Fruit fly (Drosophila melanogaster) whole organism, embryonic: ENCODE results near the gene CG16736.

Experiments used
- Awh ChIP-seq: fragments of 200-800 bp; sonication (Bioruptor generic); IDR thresholded peaks from 2 replicates; pipeline ENCODE4, ENCODE4 v1.3.6; 2022; ENCODE audit warnings: missing biosample characterization, missing genetic modification characterization
- Blimp-1 ChIP-seq: fragments of 200-800 bp; sonication (Bioruptor generic); optimal IDR thresholded peaks from 3 replicates; lab custom pipeline; 2018; ENCODE audit warnings: missing biosample characterization, missing genetic modification characterization, mild to moderate bottlenecking, moderate library complexity, missing genetic modification reagents
- CG10462 ChIP-seq: fragments of 200-800 bp; sonication (Bioruptor generic); optimal IDR thresholded peaks from 2 replicates; lab custom pipeline; 2016; ENCODE audit warnings: missing biosample characterization, missing genetic modification characterization
- CG12299 ChIP-seq: fragments of 200-800 bp; sonication (Bioruptor generic); optimal IDR thresholded peaks from 2 replicates; lab custom pipeline; 2018; ENCODE audit warnings: missing biosample characterization, mild to moderate bottlenecking, missing genetic modification characterization
- CG1233 ChIP-seq: fragments of 200-800 bp; sonication (Bioruptor generic); optimal IDR thresholded peaks from 4 replicates; lab custom pipeline; 2018; ENCODE audit warnings: missing biosample characterization, mild to moderate bottlenecking, missing genetic modification characterization
- CG12744 ChIP-seq: fragments of 200-800 bp; sonication (Bioruptor generic); optimal IDR thresholded peaks from 2 replicates; lab custom pipeline; 2016; ENCODE audit warnings: missing biosample characterization, missing genetic modification characterization
- CG13296 ChIP-seq: fragments of 200-800 bp; sonication (Bioruptor generic); optimal IDR thresholded peaks from 3 replicates; lab custom pipeline; 2018; ENCODE audit warnings: missing biosample characterization, mild to moderate bottlenecking, missing genetic modification characterization
- CG14050 ChIP-seq: fragments of 200-800 bp; sonication (Bioruptor generic); IDR thresholded peaks from 3 replicates; pipeline ENCODE4 v1.3.6; 2022; ENCODE audit warnings: missing biosample characterization, missing genetic modification characterization
- CG15601 ChIP-seq: fragments of 200-800 bp; sonication (Bioruptor generic); optimal IDR thresholded peaks from 3 replicates; lab custom pipeline; 2019; ENCODE audit warnings: missing biosample characterization, mild to moderate bottlenecking, missing genetic modification characterization, moderate library complexity
- CG1602 ChIP-seq: fragments of 200-800 bp; sonication (Bioruptor generic); optimal IDR thresholded peaks from 3 replicates; lab custom pipeline; 2016; ENCODE audit warnings: missing biosample characterization, missing genetic modification characterization
- CG2129 ChIP-seq: fragments of 200-800 bp; sonication (Bioruptor generic); IDR thresholded peaks from 2 replicates; pipeline ENCODE4 v1.3.6; 2022; ENCODE audit warnings: missing biosample characterization, missing genetic modification characterization; ENCODE audit not compliant: partially characterized antibody
- CG3407 ChIP-seq: fragments of 200-800 bp; sonication (Bioruptor generic); optimal IDR thresholded peaks from 2 replicates; lab custom pipeline; 2018; ENCODE audit warnings: missing biosample characterization, mild to moderate bottlenecking, missing genetic modification characterization
- CG34376 ChIP-seq: fragments of 200-800 bp; sonication (Bioruptor generic); optimal IDR thresholded peaks from 2 replicates; lab custom pipeline; 2018; ENCODE audit warnings: missing biosample characterization, mild to moderate bottlenecking, missing genetic modification characterization
- CG7745 ChIP-seq: fragments of 200-800 bp; sonication (Bioruptor generic); optimal IDR thresholded peaks from 2 replicates; lab custom pipeline; 2018; ENCODE audit warnings: missing biosample characterization, mild to moderate bottlenecking, missing genetic modification characterization, moderate library complexity
- CG8290 ChIP-seq, 3 experiments: fragments of 200-800 bp; sonication (Bioruptor generic); optimal IDR thresholded peaks; 2 replicates each; lab custom pipeline; 2016 to 2019; ENCODE audit warnings: missing biosample characterization in 3 of 3, missing genetic modification characterization in 3 of 3, mild to moderate bottlenecking in 2 of 3, moderate library complexity in 1 of 3
- Chrac-16 ChIP-seq: fragments of 200-800 bp; sonication (Bioruptor generic); optimal IDR thresholded peaks from 3 replicates; lab custom pipeline; 2016; ENCODE audit warnings: missing biosample characterization, missing genetic modification characterization
- Dek ChIP-seq: fragments of 200-800 bp; sonication (Bioruptor generic); optimal IDR thresholded peaks from 3 replicates; lab custom pipeline; 2019; ENCODE audit warnings: missing biosample characterization, mild to moderate bottlenecking, missing genetic modification characterization, moderate library complexity
- Dip2 ChIP-seq: fragments of 200-800 bp; sonication (Bioruptor generic); IDR thresholded peaks from 2 replicates; pipeline ENCODE4 v1.3.6; 2022; ENCODE audit warnings: missing biosample characterization, missing genetic modification characterization
- Gsc ChIP-seq: fragments of 200-800 bp; sonication (Bioruptor generic); IDR thresholded peaks from 2 replicates; pipeline ENCODE4 v1.3.6; 2022; ENCODE audit warnings: missing biosample characterization, missing genetic modification characterization
- Gug ChIP-seq: fragments of 200-800 bp; sonication (Bioruptor generic); IDR thresholded peaks from 4 replicates; pipeline ENCODE4 v1.3.6; 2022; ENCODE audit warnings: missing biosample characterization, missing genetic modification characterization
- HLH3B ChIP-seq: fragments of 200-800 bp; sonication (Bioruptor generic); IDR thresholded peaks from 2 replicates; pipeline ENCODE4 v1.3.6; 2022; ENCODE audit warnings: missing biosample characterization, missing genetic modification characterization
- HLH4C ChIP-seq: fragments of 200-800 bp; sonication (Bioruptor generic); IDR thresholded peaks from 3 replicates; pipeline ENCODE4 v1.3.6; 2022; ENCODE audit warnings: missing biosample characterization, missing genetic modification characterization; ENCODE audit not compliant: partially characterized antibody
- Hr3 ChIP-seq: fragments of 200-800 bp; sonication (Bioruptor generic); optimal IDR thresholded peaks from 3 replicates; lab custom pipeline; 2016; ENCODE audit warnings: missing biosample characterization, missing genetic modification characterization
- MBD-R2 ChIP-seq: fragments of 200-800 bp; sonication (Bioruptor generic); IDR thresholded peaks from 2 replicates; pipeline ENCODE4 v1.3.6; 2022; ENCODE audit warnings: missing biosample characterization, missing genetic modification characterization
- Mad ChIP-seq: fragments of 200-800 bp; sonication (Bioruptor generic); optimal IDR thresholded peaks from 2 replicates; lab custom pipeline; 2016; ENCODE audit warnings: missing biosample characterization, missing genetic modification characterization
- Ravus ChIP-seq: fragments of 200-800 bp; sonication (Bioruptor generic); IDR thresholded peaks from 2 replicates; pipeline ENCODE4 v1.3.6; 2022; ENCODE audit warnings: missing biosample characterization, missing genetic modification characterization
- Scr ChIP-seq: fragments of 200-800 bp; sonication (Bioruptor generic); IDR thresholded peaks from 2 replicates; pipeline ENCODE4 v1.3.6; 2022; ENCODE audit warnings: missing biosample characterization, missing genetic modification characterization; ENCODE audit not compliant: partially characterized antibody
- Sin3A ChIP-seq: fragments of >200 bp; optimal IDR thresholded peaks from 2 replicates; lab custom pipeline; 2018
- TFAM ChIP-seq: fragments of 200-800 bp; sonication (Bioruptor generic); optimal IDR thresholded peaks from 2 replicates; lab custom pipeline; 2017; ENCODE audit warnings: missing biosample characterization, missing genetic modification characterization, inconsistent platforms
- Usf ChIP-seq: fragments of 200-800 bp; sonication (Bioruptor generic); optimal IDR thresholded peaks from 2 replicates; lab custom pipeline; 2017; ENCODE audit warnings: missing genotype, missing biosample characterization, missing genetic modification characterization
- Xbp1 ChIP-seq: fragments of 200-800 bp; sonication (Bioruptor generic); optimal IDR thresholded peaks from 3 replicates; lab custom pipeline; 2016; ENCODE audit warnings: missing biosample characterization, mild to moderate bottlenecking, missing genetic modification characterization
- bbx ChIP-seq: fragments of 200-800 bp; sonication (Bioruptor generic); IDR thresholded peaks from 2 replicates; pipeline ENCODE4 v1.3.6; 2022; ENCODE audit warnings: missing biosample characterization, missing genetic modification characterization; ENCODE audit not compliant: partially characterized antibody
- chinmo ChIP-seq: fragments of 200-800 bp; sonication (Bioruptor generic); IDR thresholded peaks from 4 replicates; pipeline ENCODE4 v1.3.6; 2022; ENCODE audit warnings: missing biosample characterization, missing genetic modification characterization; ENCODE audit not compliant: partially characterized antibody
- dmrt11E ChIP-seq: fragments of 200-800 bp; sonication (Bioruptor generic); optimal IDR thresholded peaks from 3 replicates; lab custom pipeline; 2018; ENCODE audit warnings: missing biosample characterization, mild to moderate bottlenecking, missing genetic modification characterization, moderate library complexity
- emc ChIP-seq: fragments of 200-800 bp; sonication (Bioruptor generic); optimal IDR thresholded peaks from 2 replicates; lab custom pipeline; 2016; ENCODE audit warnings: missing biosample characterization, missing genetic modification characterization
- fd102C ChIP-seq: fragments of 200-800 bp; sonication (Bioruptor generic); optimal IDR thresholded peaks from 2 replicates; lab custom pipeline; 2018; ENCODE audit warnings: missing biosample characterization, mild to moderate bottlenecking, missing genetic modification characterization, moderate library complexity
- gce ChIP-seq: fragments of 200-800 bp; sonication (Bioruptor generic); IDR thresholded peaks from 3 replicates; pipeline ENCODE4 v1.3.6; 2022; ENCODE audit warnings: missing biosample characterization, missing genetic modification characterization
- h ChIP-seq: fragments of >200 bp; optimal IDR thresholded peaks from 2 replicates; lab custom pipeline; 2017
- hb ChIP-seq: fragments of 200-800 bp; sonication (Bioruptor generic); IDR thresholded peaks from 3 replicates; pipeline ENCODE4 v1.3.6; 2022; ENCODE audit warnings: missing biosample characterization, missing genetic modification characterization; ENCODE audit not compliant: partially characterized antibody
- her ChIP-seq: fragments of 200-800 bp; sonication (Bioruptor generic); optimal IDR thresholded peaks from 2 replicates; lab custom pipeline; 2016; ENCODE audit warnings: missing biosample characterization, missing genetic modification characterization
- klu ChIP-seq: fragments of 200-800 bp; sonication (Bioruptor generic); IDR thresholded peaks from 2 replicates; pipeline ENCODE4 v1.3.6; 2022; ENCODE audit warnings: missing biosample characterization, missing genetic modification characterization
- oc ChIP-seq: fragments of 200-800 bp; sonication (Bioruptor generic); optimal IDR thresholded peaks from 2 replicates; lab custom pipeline; 2018; ENCODE audit warnings: missing biosample characterization, mild to moderate bottlenecking, missing genetic modification characterization, moderate library complexity
- odd ChIP-seq: fragments of 200-800 bp; sonication (Bioruptor generic); optimal IDR thresholded peaks from 2 replicates; lab custom pipeline; 2017; ENCODE audit warnings: missing biosample characterization, mild to moderate bottlenecking, missing genetic modification characterization
- schlank ChIP-seq: fragments of 200-800 bp; sonication (Bioruptor generic); optimal IDR thresholded peaks from 2 replicates; lab custom pipeline; 2018; ENCODE audit warnings: missing biosample characterization, mild to moderate bottlenecking, missing genetic modification characterization
- sim ChIP-seq: fragments of 200-800 bp; sonication (Bioruptor generic); IDR thresholded peaks from 2 replicates; pipeline ENCODE4 v1.3.6; 2022; ENCODE audit warnings: missing biosample characterization, missing genetic modification characterization
- sisA ChIP-seq: fragments of 200-800 bp; sonication (Bioruptor generic); IDR thresholded peaks from 2 replicates; pipeline ENCODE4 v1.3.6; 2022; ENCODE audit warnings: missing biosample characterization, missing genetic modification characterization
- tio ChIP-seq: fragments of 200-800 bp; sonication (Bioruptor generic); optimal IDR thresholded peaks from 2 replicates; lab custom pipeline; 2017; ENCODE audit warnings: missing biosample characterization, missing genetic modification characterization, inconsistent platforms
- wdn ChIP-seq: fragments of 200-800 bp; sonication (Bioruptor generic); IDR thresholded peaks from 2 replicates; pipeline ENCODE4 v1.3.6; 2022; ENCODE audit warnings: missing biosample characterization, missing genetic modification characterization
- wor ChIP-seq: fragments of 200-800 bp; sonication (Bioruptor generic); IDR thresholded peaks from 2 replicates; pipeline ENCODE4 v1.3.6; 2022; ENCODE audit warnings: missing biosample characterization, missing genetic modification characterization
- zfh2 ChIP-seq: fragments of 200-800 bp; sonication (Bioruptor generic); optimal IDR thresholded peaks from 2 replicates; lab custom pipeline; 2016; ENCODE audit warnings: missing biosample characterization, missing genetic modification characterization

The CG16736 gene

DNA sequence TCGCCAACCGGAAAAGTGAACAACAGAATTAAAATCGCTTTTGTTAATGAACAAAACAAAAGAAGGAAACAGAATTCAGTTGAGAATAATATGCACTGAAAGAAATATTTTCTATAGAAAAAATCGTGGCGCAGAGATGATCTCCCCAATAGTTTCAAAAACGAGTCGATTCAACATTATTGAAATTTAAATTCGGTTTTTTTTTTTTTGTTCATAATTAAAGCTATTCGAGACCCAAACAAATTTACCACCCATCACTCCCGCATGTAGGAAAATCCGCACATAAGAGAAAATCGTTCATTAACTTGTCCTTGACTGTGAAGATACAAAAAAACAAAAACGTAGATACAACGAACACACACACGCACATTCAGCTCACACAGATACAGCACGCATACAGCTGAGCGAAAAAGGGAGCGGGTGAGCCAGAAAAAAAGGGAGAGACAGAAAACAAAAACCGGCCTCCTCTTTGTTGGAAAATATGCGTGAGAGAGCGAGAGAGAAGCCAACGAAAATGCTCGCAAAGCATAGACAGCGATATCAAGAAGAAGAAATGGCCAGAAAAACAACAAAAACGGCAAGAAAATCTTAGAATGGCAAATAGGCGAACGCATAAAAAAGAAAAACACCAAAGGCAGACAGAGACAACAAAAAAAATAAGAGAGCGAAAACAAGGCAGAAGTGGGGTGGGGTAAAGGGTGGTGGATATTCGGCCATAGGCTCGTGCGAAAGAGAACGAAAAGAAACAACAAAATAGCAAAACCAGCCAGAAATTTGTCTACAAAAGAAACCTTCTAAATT lies 37.3 kb downstream of the CG16736 start (continued):
- no peak for TF ChIP-seq Mad (GFP tag; lab: Kevin White, UChicago)
- peak; percentile 4 for TF ChIP-seq CG34376
- TF ChIP-seq MBD-R2 (GFP tag; lab: Robert Waterston, UW): no peak; the same call in 1 of the 2 replicates
- no peak for TF ChIP-seq Ravus (GFP tag; lab: Robert Waterston, UW)
- no peak for TF ChIP-seq Gsc (GFP tag; lab: Robert Waterston, UW)
- TF ChIP-seq chinmo (GFP tag; lab: Robert Waterston, UW): 0 out of 4 replicates have a peak, but pooled peaks have one; percentile 66
- TF ChIP-seq Dek (tag; lab: Kevin White, UChicago): no peak
- TF ChIP-seq CG13296 (GFP tag; lab: Kevin White, UChicago): no peak
- no peak for TF ChIP-seq sim
- TF ChIP-seq gce (GFP tag; lab: Robert Waterston, UW): no peak
- TF ChIP-seq CG7745: no peak
- no peak for TF ChIP-seq emc (GFP tag; lab: Kevin White, UChicago)
- TF ChIP-seq hb: no peak
- no peak for TF ChIP-seq odd (GFP tag; lab: Kevin White, UChicago)
- TF ChIP-seq HLH4C (GFP tag; lab: Robert Waterston, UW): no peak
- peak; percentile 59 for TF ChIP-seq Chrac-16
- TF ChIP-seq CG15601 (tag; lab: Kevin White, UChicago): no peak
- peak; percentile 20 for TF ChIP-seq Blimp-1 (GFP tag; lab: Kevin White, UChicago)
- TF ChIP-seq bbx (GFP tag; lab: Robert Waterston, UW): no peak
- no peak for TF ChIP-seq HLH3B (GFP tag; lab: Robert Waterston, UW)
- TF ChIP-seq Scr (GFP tag; lab: Robert Waterston, UW): peak; percentile 12; the same call in 1 of the 2 replicates
- TF ChIP-seq dmrt11E (tag; lab: Kevin White, UChicago): peak; percentile 16
- no peak for TF ChIP-seq klu (GFP tag; lab: Robert Waterston, UW)
- no peak for TF ChIP-seq schlank
- TF ChIP-seq CG1233: no peak
- no peak for TF ChIP-seq Sin3A (lab: Kevin White, UChicago)
- peak; percentile 44 for TF ChIP-seq tio (GFP tag; lab: Kevin White, UChicago)
- peak; percentile 45; the same call in 1 of the 2 replicates for TF ChIP-seq wdn (GFP tag; lab: Robert Waterston, UW)
- peak; percentile 58 for TF ChIP-seq CG12744 (GFP tag; lab: Kevin White, UChicago)
- TF ChIP-seq Hr3 (GFP tag; lab: Kevin White, UChicago): no peak
- TF ChIP-seq oc (tag; lab: Kevin White, UChicago): peak; percentile 2
- TF ChIP-seq CG1602: peak; percentile 0
- no peak for TF ChIP-seq CG10462 (GFP tag; lab: Kevin White, UChicago)
- no peak for TF ChIP-seq Awh (GFP tag; lab: Robert Waterston, UW)
- TF ChIP-seq TFAM (GFP tag; lab: Kevin White, UChicago): no peak
- no peak for TF ChIP-seq CG8290 (GFP tag; optimal IDR thresholded peaks at IDR 0.05; lab: Kevin White, UChicago)
- no peak for TF ChIP-seq CG8290 (tag; optimal IDR thresholded peaks at IDR 0.05; lab: Kevin White, UChicago)
- no peak for TF ChIP-seq CG3407 (GFP tag; lab: Kevin White, UChicago)
- no peak for TF ChIP-seq h (lab: Kevin White, UChicago)
- peak; percentile 52 for TF ChIP-seq zfh2 (GFP tag; lab: Kevin White, UChicago)
- no peak for TF ChIP-seq CG2129
- TF ChIP-seq her (GFP tag; lab: Kevin White, UChicago): peak; percentile 22
- no peak for TF ChIP-seq Dip2 (GFP tag; lab: Robert Waterston, UW)
- TF ChIP-seq Gug: peak; percentile 32; the same call in 1 of the 4 replicates
- no peak for TF ChIP-seq Usf (GFP tag; lab: Kevin White, UChicago)
- TF ChIP-seq Xbp1 (GFP tag; lab: Kevin White, UChicago): peak; percentile 41
- TF ChIP-seq CG14050 (GFP tag; lab: Robert Waterston, UW): no peak
- peak; percentile 21 for TF ChIP-seq CG12299 (tag; lab: Kevin White, UChicago)
- TF ChIP-seq wor (GFP tag; lab: Robert Waterston, UW): no peak
- no peak for TF ChIP-seq fd102C (GFP tag; lab: Kevin White, UChicago)
- no peak for TF ChIP-seq sisA (GFP tag; lab: Robert Waterston, UW)
